Fruit fly (Drosophila melanogaster) whole organism, pupa: ENCODE data around the gene sgg.
A peak's percentile ranks its signal among the peaks of the same experiment; 100 is the strongest.
"Not testable (repeated sequence)": the region's sequence is repeated elsewhere in the genome, so short reads cannot be mapped to it uniquely, and the experiment has no call there.

ENCODE experiments used
- CG10348 ChIP-seq: fragments of 200-800 bp; sonication (Bioruptor generic); IDR thresholded peaks from 2 replicates; pipeline ENCODE4 v1.3.6; 2022; ENCODE audit warnings: missing biosample characterization, missing genetic modification characterization
- CG12605 ChIP-seq: fragments of 200-800 bp; sonication (Bioruptor generic); IDR thresholded peaks from 2 replicates; pipeline ENCODE4 v1.3.6; 2022; ENCODE audit warnings: missing biosample characterization, missing genetic modification characterization
- CG13204 ChIP-seq: fragments of 200-800 bp; sonication (Bioruptor generic); optimal IDR thresholded peaks from 2 replicates; lab custom pipeline; 2018; ENCODE audit warnings: missing biosample characterization, mild to moderate bottlenecking, missing genetic modification characterization, moderate library complexity
- CG14655 ChIP-seq: fragments of 200-800 bp; sonication (Bioruptor generic); optimal IDR thresholded peaks from 3 replicates; lab custom pipeline; 2017; ENCODE audit warnings: mild to moderate bottlenecking, missing biosample characterization, missing genetic modification reagents, missing genetic modification characterization
- CG15710 ChIP-seq: fragments of 200-800 bp; sonication (Bioruptor generic); optimal IDR thresholded peaks from 2 replicates; lab custom pipeline; 2018; ENCODE audit warnings: missing biosample characterization, mild to moderate bottlenecking, missing genetic modification characterization, moderate library complexity
- CG17806 ChIP-seq: fragments of 200-800 bp; sonication (Bioruptor generic); optimal IDR thresholded peaks from 2 replicates; lab custom pipeline; 2018; ENCODE audit warnings: missing biosample characterization, mild to moderate bottlenecking, missing genetic modification characterization, moderate library complexity
- CG32121 ChIP-seq: fragments of 200-800 bp; sonication (Bioruptor generic); IDR thresholded peaks from 2 replicates; pipeline ENCODE4 v1.3.6; 2022; ENCODE audit warnings: missing biosample characterization, missing genetic modification characterization
- CG34367 ChIP-seq: fragments of 200-800 bp; sonication (Bioruptor generic); optimal IDR thresholded peaks from 2 replicates; lab custom pipeline; 2018; ENCODE audit warnings: missing biosample characterization, mild to moderate bottlenecking, missing genetic modification characterization
- CG4496 ChIP-seq: fragments of 200-800 bp; sonication (Bioruptor generic); IDR thresholded peaks from 3 replicates; pipeline ENCODE4 v1.3.6; 2022; ENCODE audit warnings: missing biosample characterization, missing genetic modification characterization
- CG8159 ChIP-seq: fragments of 200-800 bp; sonication (Bioruptor generic); optimal IDR thresholded peaks from 3 replicates; lab custom pipeline; 2018; ENCODE audit warnings: missing biosample characterization, mild to moderate bottlenecking, missing genetic modification characterization, moderate library complexity
- CG8301 ChIP-seq: fragments of 200-800 bp; sonication (Bioruptor generic); optimal IDR thresholded peaks from 2 replicates; lab custom pipeline; 2018; ENCODE audit warnings: missing biosample characterization, mild to moderate bottlenecking, missing genetic modification characterization
- CG9948 ChIP-seq: fragments of 200-800 bp; sonication (Bioruptor generic); optimal IDR thresholded peaks from 2 replicates; lab custom pipeline; 2018; ENCODE audit warnings: missing biosample characterization, mild to moderate bottlenecking, missing genetic modification characterization, moderate library complexity
- D1 ChIP-seq: fragments of 200-800 bp; sonication (Bioruptor generic); optimal IDR thresholded peaks from 2 replicates; lab custom pipeline; 2018; ENCODE audit warnings: missing biosample characterization, mild to moderate bottlenecking, missing genetic modification characterization, moderate library complexity
- EcR ChIP-seq: fragments of 200-800 bp; sonication (Bioruptor generic); optimal IDR thresholded peaks from 3 replicates; lab custom pipeline; 2019; ENCODE audit warnings: missing biosample characterization, missing genetic modification characterization, mild to moderate bottlenecking, moderate library complexity, missing genetic modification reagents
- Ets98B ChIP-seq: fragments of 200-800 bp; sonication (Bioruptor generic); IDR thresholded peaks from 2 replicates; pipeline ENCODE4 v1.3.6; 2022; ENCODE audit warnings: missing biosample characterization, missing genetic modification characterization
- Pif1A ChIP-seq: fragments of 200-800 bp; sonication (Bioruptor generic); optimal IDR thresholded peaks from 3 replicates; lab custom pipeline; 2016; ENCODE audit warnings: missing biosample characterization, missing genetic modification characterization
- Pif1B ChIP-seq: fragments of 200-800 bp; sonication (Bioruptor generic); optimal IDR thresholded peaks from 3 replicates; lab custom pipeline; 2016; ENCODE audit warnings: missing biosample characterization, missing genetic modification characterization
- Snoo ChIP-seq: fragments of 200-800 bp; sonication (Bioruptor generic); optimal IDR thresholded peaks from 3 replicates; lab custom pipeline; 2017; ENCODE audit warnings: missing biosample characterization, mild to moderate bottlenecking, missing genetic modification characterization, inconsistent platforms
- fd96Ca ChIP-seq: fragments of 200-800 bp; sonication (Bioruptor generic); IDR thresholded peaks from 3 replicates; pipeline ENCODE4 v1.3.6; 2022; ENCODE audit warnings: missing biosample characterization, missing genetic modification characterization
- gl ChIP-seq: fragments of 200-800 bp; sonication (Bioruptor generic); optimal IDR thresholded peaks from 2 replicates; lab custom pipeline; 2018; ENCODE audit warnings: missing biosample characterization, mild to moderate bottlenecking, missing genetic modification characterization
- rn ChIP-seq: fragments of 200-800 bp; sonication (Bioruptor generic); IDR thresholded peaks from 2 replicates; pipeline ENCODE4 v1.3.6; 2022; ENCODE audit warnings: missing biosample characterization, missing genetic modification characterization

Gene sgg

dm6 chrX:2603851-2604505 is 29.8 kb upstream of the sgg start, which contains the start of the genes Klp3A and Zw10:
Gene Klp3A (minus strand): TSS chrX:2604052.
Gene Zw10 (plus strand): TSS chrX:2604197.
- TF ChIP-seq fd96Ca (GFP tag; lab: Robert Waterston, UW), result 0 out of 3 replicates have a peak, but pooled peaks have one; percentile 31
- peak; percentile 38; the same call in 1 of the 2 replicates for TF ChIP-seq CG32121 (GFP tag; lab: Robert Waterston, UW)
- no peak for TF ChIP-seq CG15710 (tag; lab: Kevin White, UChicago)

DNA sequence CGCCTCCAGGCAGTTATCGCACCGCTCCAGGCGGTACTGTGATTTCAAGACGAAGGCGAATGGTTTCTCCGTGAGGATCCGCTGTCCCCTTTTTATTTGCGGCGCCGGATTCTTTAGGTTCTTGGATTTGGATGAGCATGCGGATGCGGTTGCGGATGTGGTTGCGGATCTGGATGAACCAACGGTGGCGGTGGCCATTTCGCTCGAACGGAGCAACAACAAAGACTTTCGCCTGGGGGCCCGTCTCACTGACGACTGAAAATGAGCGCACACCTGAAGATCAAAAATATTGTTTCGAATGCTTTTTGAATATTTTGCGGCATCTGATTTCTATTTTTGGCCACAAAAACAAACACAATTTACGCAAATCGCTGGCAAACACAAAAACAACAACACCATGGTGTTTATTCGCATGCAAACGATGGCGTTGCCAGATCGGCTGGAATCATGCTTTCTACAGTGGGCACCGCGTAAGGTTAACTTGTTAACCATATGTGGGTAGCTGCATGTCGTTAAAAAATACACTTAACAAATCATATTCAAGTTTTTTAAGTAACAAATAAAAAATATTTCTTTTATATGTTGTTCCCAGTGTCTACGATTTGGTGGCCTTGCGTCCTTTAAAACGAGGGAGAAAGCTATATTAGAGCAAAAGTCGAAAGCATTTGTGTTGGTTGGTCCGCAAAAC is 25.1 kb upstream of the sgg start, which contains the start of gene Smyd3:
Smyd3 (minus strand) TSS at position 407 of the 688 bp plus-strand sequence.
- TF ChIP-seq CG4496 (GFP tag; lab: Robert Waterston, UW) (peak; percentile 91), Pif1B (GFP tag; lab: Kevin White, UChicago) (peak; percentile 87), CG8159 (peak; percentile 72), CG17806 (peak; percentile 75), CG34367 (peak; percentile 47), Ets98B (GFP tag; lab: Robert Waterston, UW) (peak; percentile 89), CG32121 (GFP tag; lab: Robert Waterston, UW) (peak; percentile 79), CG8301 (tag; lab: Kevin White, UChicago) (peak; percentile 74), fd96Ca (GFP tag; lab: Robert Waterston, UW) (peak; percentile 80), CG15710 (tag; lab: Kevin White, UChicago) (peak; percentile 68), D1 (tag; lab: Kevin White, UChicago) (no peak), Pif1A (GFP tag; lab: Kevin White, UChicago) (no peak), CG14655 (GFP tag; lab: Kevin White, UChicago) (no peak), EcR (GFP tag; lab: Kevin White, UChicago) (no peak), CG13204 (GFP tag; lab: Kevin White, UChicago) (no peak), Snoo (tag; lab: Kevin White, UChicago) (peak; percentile 71), CG10348 (GFP tag; lab: Robert Waterston, UW) (no peak), gl (tag; lab: Kevin White, UChicago) (peak; percentile 51), CG9948 (tag; lab: Kevin White, UChicago) (peak; percentile 53), CG12605 (GFP tag; lab: Robert Waterston, UW) (peak; percentile 72), rn (peak; percentile 64)
- TF ChIP-seq, all 21 proteins: peak for 15

- TF ChIP-seq CG9948 (tag; lab: Kevin White, UChicago); CG13204 (GFP tag; lab: Kevin White, UChicago); CG34367: not testable (repeated sequence)
- TF ChIP-seq, all 21 proteins: peak for 0; not testable (repeated sequence) for 21
Measured at dm6 chrX:2610236-2610635, 23.5 kb upstream of the sgg start, which contains the start of gene eIF3g1. Gene eIF3g1 (minus strand): TSS chrX:2610336.

dm6 chrX:2617417-2617816 is 16.3 kb upstream of the sgg start:
- no peak for TF ChIP-seq CG14655 (GFP tag; lab: Kevin White, UChicago)
- TF ChIP-seq rn, result no peak

dm6 chrX:2619651-2620050 is 14.1 kb upstream of the sgg start, which contains the start of the genes Tsp3A and Seipin:
Gene Tsp3A (minus strand): TSS chrX:2619738.
Gene Seipin (plus strand): TSS chrX:2619799.
- TF ChIP-seq fd96Ca (GFP tag; lab: Robert Waterston, UW) (peak; percentile 93), EcR (GFP tag; lab: Kevin White, UChicago) (peak; percentile 16), CG4496 (GFP tag; lab: Robert Waterston, UW) (peak; percentile 96), Pif1B (GFP tag; lab: Kevin White, UChicago) (peak; percentile 87), CG17806 (peak; percentile 78), CG34367 (peak; percentile 67), Ets98B (GFP tag; lab: Robert Waterston, UW) (peak; percentile 90), CG8159 (peak; percentile 75), D1 (tag; lab: Kevin White, UChicago) (no peak), CG10348 (GFP tag; lab: Robert Waterston, UW) (0 out of 2 replicates have a peak, but pooled peaks have one; percentile 28), rn (0 out of 2 replicates have a peak, but pooled peaks have one; percentile 32), CG15710 (tag; lab: Kevin White, UChicago) (peak; percentile 72), CG13204 (GFP tag; lab: Kevin White, UChicago) (peak; percentile 54), CG32121 (GFP tag; lab: Robert Waterston, UW) (peak; percentile 83), CG14655 (GFP tag; lab: Kevin White, UChicago) (no peak), CG9948 (tag; lab: Kevin White, UChicago) (peak; percentile 57), CG12605 (GFP tag; lab: Robert Waterston, UW) (peak; percentile 90), gl (tag; lab: Kevin White, UChicago) (peak; percentile 89), Snoo (tag; lab: Kevin White, UChicago) (peak; percentile 79), CG8301 (tag; lab: Kevin White, UChicago) (peak; percentile 86), Pif1A (GFP tag; lab: Kevin White, UChicago) (no peak)
